Fruit fly (Drosophila melanogaster) whole organism: Measurements from ENCODE around the gene CG7739.

Experiments used
- CG8478 ChIP-seq: fragments of >200 bp; optimal IDR thresholded peaks from 2 replicates; lab custom pipeline; 2018; ENCODE audit warnings: inconsistent platforms
- psq ChIP-seq: fragments of >200 bp; optimal IDR thresholded peaks from 2 replicates; lab custom pipeline; 2017
- usp ChIP-seq: fragments of >200 bp; optimal IDR thresholded peaks from 2 replicates; lab custom pipeline; 2017; ENCODE audit warnings: missing biosample characterization, missing genetic modification characterization, mixed read lengths

- TF ChIP-seq usp (GFP tag; lab: Kevin White, UChicago) (no peak), CG8478 (no peak), psq (lab: Kevin White, UChicago) (no peak)
Measured at dm6 chr3L:15563058-15563850, at the start of gene CG7739, which contains the start of gene SCCRO.
